Worm (Caenorhabditis elegans) whole organism, L3 larva: ENCODE measurements around the gene madf-5.

ENCODE experiments used
- R02D3.7 ChIP-seq: fragments of 150-350 bp; optimal IDR thresholded peaks from 2 replicates; lab custom pipeline; 2014; ENCODE audit warnings: missing biosample characterization, missing genetic modification characterization
- ZK546.5 ChIP-seq: sonication (generic microtip); optimal IDR thresholded peaks from 2 replicates; lab custom pipeline; 2017; ENCODE audit warnings: missing biosample characterization, missing genetic modification characterization
- ama-1 ChIP-seq: fragments of 150-350 bp; optimal IDR thresholded peaks from 2 replicates; lab custom pipeline; 2018
- ceh-16 ChIP-seq: sonication (generic microtip); optimal IDR thresholded peaks from 2 replicates; lab custom pipeline; 2017; ENCODE audit warnings: missing biosample characterization, missing genetic modification characterization
- ceh-28 ChIP-seq: fragments of 150-350 bp; optimal IDR thresholded peaks from 2 replicates; lab custom pipeline; 2014; ENCODE audit warnings: missing biosample characterization, missing genetic modification reagents, missing genetic modification characterization
- ceh-82 ChIP-seq: fragments of 150-350 bp; optimal IDR thresholded peaks from 2 replicates; lab custom pipeline; 2014; ENCODE audit warnings: missing biosample characterization, missing genetic modification characterization
- ceh-9 ChIP-seq: sonication (generic microtip); optimal IDR thresholded peaks from 2 replicates; lab custom pipeline; 2018; ENCODE audit warnings: missing biosample characterization, missing genetic modification characterization
- daf-12 ChIP-seq: fragments of 150-350 bp; optimal IDR thresholded peaks from 2 replicates; lab custom pipeline; 2014; ENCODE audit warnings: missing biosample characterization, missing genetic modification reagents, missing genetic modification characterization
- elt-1 ChIP-seq: fragments of 150-350 bp; optimal IDR thresholded peaks from 2 replicates; lab custom pipeline; 2014; ENCODE audit warnings: missing biosample characterization, missing genetic modification characterization
- elt-2 ChIP-seq: sonication (generic microtip); optimal IDR thresholded peaks from 2 replicates; lab custom pipeline; 2016; ENCODE audit warnings: missing genetic modification reagents, mild to moderate bottlenecking, missing genetic modification characterization, missing compliant biosample characterization
- elt-3 ChIP-seq, 3 experiments: fragments of 150-350 bp in 1 of 3; sonication (generic microtip) in 2 of 3; optimal IDR thresholded peaks; 2 replicates in 2 of 3; 4 replicates in 1 of 3; lab custom pipeline; 2014 to 2017; ENCODE audit warnings: missing biosample characterization in 3 of 3, missing genetic modification characterization in 3 of 3
- fkh-10 ChIP-seq: sonication (generic microtip); optimal IDR thresholded peaks from 2 replicates; lab custom pipeline; 2017; ENCODE audit warnings: missing biosample characterization, missing genetic modification reagents, missing genetic modification characterization
- fkh-2 ChIP-seq: fragments of 150-350 bp; optimal IDR thresholded peaks from 2 replicates; lab custom pipeline; 2014; ENCODE audit warnings: missing biosample characterization, missing genetic modification reagents, missing genetic modification characterization
- fos-1 ChIP-seq: fragments of 150-350 bp; optimal IDR thresholded peaks from 2 replicates; lab custom pipeline; 2014; ENCODE audit warnings: missing biosample characterization, missing genetic modification characterization
- jun-1 ChIP-seq: fragments of 150-350 bp; optimal IDR thresholded peaks from 2 replicates; lab custom pipeline; 2014; ENCODE audit warnings: missing biosample characterization, missing genetic modification reagents, missing genetic modification characterization
- lin-15B ChIP-seq: fragments of 150-350 bp; optimal IDR thresholded peaks from 2 replicates; lab custom pipeline; 2014; ENCODE audit warnings: missing biosample characterization, missing genetic modification characterization
- lin-39 ChIP-seq: fragments of 150-350 bp; optimal IDR thresholded peaks from 2 replicates; lab custom pipeline; 2018; ENCODE audit warnings: missing biosample characterization, missing genetic modification reagents, missing genetic modification characterization
- lsy-12 ChIP-seq: sonication (generic microtip); optimal IDR thresholded peaks from 2 replicates; lab custom pipeline; 2016; ENCODE audit warnings: mild to moderate bottlenecking, missing genetic modification characterization, missing compliant biosample characterization
- mdl-1 ChIP-seq: fragments of 150-350 bp; optimal IDR thresholded peaks from 2 replicates; lab custom pipeline; 2014; ENCODE audit warnings: missing biosample characterization, missing genetic modification characterization
- nfya-1 ChIP-seq: sonication (generic microtip); optimal IDR thresholded peaks from 2 replicates; lab custom pipeline; 2017; ENCODE audit warnings: missing genetic modification characterization, mild to moderate bottlenecking, missing compliant biosample characterization, antibody characterized with exemption, moderate library complexity; ENCODE audit not compliant: insufficient read depth
- nhr-11 ChIP-seq: fragments of 150-350 bp; optimal IDR thresholded peaks from 2 replicates; lab custom pipeline; 2014; ENCODE audit warnings: missing biosample characterization, missing genetic modification characterization
- nhr-12 ChIP-seq: fragments of 150-350 bp; optimal IDR thresholded peaks from 2 replicates; lab custom pipeline; 2014; ENCODE audit warnings: missing biosample characterization, missing genetic modification characterization
- nhr-23 ChIP-seq: fragments of 150-350 bp; optimal IDR thresholded peaks from 2 replicates; lab custom pipeline; 2014; ENCODE audit warnings: missing biosample characterization, missing genetic modification reagents, missing genetic modification characterization
- nhr-43 ChIP-seq: sonication (generic microtip); optimal IDR thresholded peaks from 2 replicates; lab custom pipeline; 2016; ENCODE audit warnings: mild to moderate bottlenecking, missing genetic modification characterization, missing compliant biosample characterization; ENCODE audit not compliant: poor library complexity, severe bottlenecking
- nhr-67 ChIP-seq: fragments of 150-350 bp; optimal IDR thresholded peaks from 2 replicates; lab custom pipeline; 2014; ENCODE audit warnings: missing biosample characterization, missing genetic modification characterization
- nhr-76 ChIP-seq: fragments of 150-350 bp; sonication (generic microtip); optimal IDR thresholded peaks from 5 replicates; lab custom pipeline; 2014; ENCODE audit warnings: missing biosample characterization, missing genetic modification characterization
- pha-4 ChIP-seq: fragments of 150-350 bp; optimal IDR thresholded peaks from 2 replicates; lab custom pipeline; 2014; ENCODE audit warnings: missing biosample characterization, missing genetic modification reagents, missing genetic modification characterization
- sea-2 ChIP-seq: fragments of 150-350 bp; sonication (generic microtip); optimal IDR thresholded peaks from 4 replicates; lab custom pipeline; 2014; ENCODE audit warnings: missing biosample characterization, missing genetic modification reagents, missing genetic modification characterization
- skn-1 ChIP-seq: fragments of 150-350 bp; optimal IDR thresholded peaks from 2 replicates; lab custom pipeline; 2014; ENCODE audit warnings: missing biosample characterization, missing genetic modification characterization
- snpc-4 ChIP-seq: fragments of 150-350 bp; optimal IDR thresholded peaks from 2 replicates; lab custom pipeline; 2014; ENCODE audit warnings: missing biosample characterization, missing genetic modification characterization
- tbx-2 ChIP-seq: sonication (generic microtip); optimal IDR thresholded peaks from 2 replicates; lab custom pipeline; 2016; ENCODE audit warnings: mild to moderate bottlenecking, missing genetic modification characterization, missing compliant biosample characterization
- zag-1 ChIP-seq: fragments of 150-350 bp; optimal IDR thresholded peaks from 2 replicates; lab custom pipeline; 2014; ENCODE audit warnings: missing biosample characterization, missing genetic modification characterization
- ztf-11 ChIP-seq: fragments of 150-350 bp; optimal IDR thresholded peaks from 2 replicates; lab custom pipeline; 2014; ENCODE audit warnings: missing biosample characterization, missing genetic modification characterization
- ztf-4 ChIP-seq: fragments of 150-350 bp; optimal IDR thresholded peaks from 2 replicates; lab custom pipeline; 2014; ENCODE audit warnings: missing biosample characterization, missing genetic modification characterization

Gene madf-5

ce11 chrII:14604261-14604660, 30.8 kb downstream of the madf-5 start:
- no peak for TF ChIP-seq fkh-2
- no peak for TF ChIP-seq elt-1 (tag; lab: Kevin White, UChicago)
- no peak for TF ChIP-seq sea-2
- no peak for TF ChIP-seq daf-12
- no peak for TF ChIP-seq pha-4 (tag; lab: Kevin White, UChicago)
- no peak for TF ChIP-seq nfya-1 (tag; lab: Kevin White, UChicago)
- no peak for TF ChIP-seq mdl-1
- TF ChIP-seq elt-3 (tag; optimal IDR thresholded peaks at IDR 0.05; lab: Kevin White, UChicago) = no peak
- no peak for TF ChIP-seq fkh-10 (GFP tag; lab: Kevin White, UChicago)

DNA sequence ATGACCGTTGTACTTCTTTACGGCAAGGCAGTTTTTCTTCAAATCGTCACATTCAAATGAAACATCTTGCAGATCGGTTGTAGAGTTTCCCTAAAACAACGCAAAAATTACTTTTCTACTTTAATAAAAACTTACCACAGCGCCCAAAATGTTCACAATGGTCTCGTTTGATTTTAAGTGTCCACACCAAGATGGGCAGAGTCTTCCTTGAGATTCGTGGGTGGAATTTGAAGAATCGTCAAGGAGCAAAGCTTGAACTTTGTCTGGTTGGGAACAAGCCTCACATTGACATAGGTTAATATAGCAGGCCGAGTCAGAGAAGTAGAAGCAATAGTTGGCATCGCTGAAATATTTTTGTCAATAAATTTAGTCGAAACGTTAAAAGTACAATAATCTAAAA, 31.6 kb downstream of the madf-5 start:
- no peak for TF ChIP-seq nhr-12 (tag; lab: Kevin White, UChicago)
- no peak for TF ChIP-seq ceh-28 (tag; lab: Kevin White, UChicago)
- TF ChIP-seq fkh-2 = no peak
- TF ChIP-seq lin-15B (tag; lab: Kevin White, UChicago) = no peak
- TF ChIP-seq nhr-76 (tag; lab: Kevin White, UChicago) = no peak
- no peak for TF ChIP-seq fkh-10 (GFP tag; lab: Kevin White, UChicago)
- TF ChIP-seq nhr-43 (tag; lab: Kevin White, UChicago) = no peak
- TF ChIP-seq fos-1 = no peak
- TF ChIP-seq nfya-1 (tag; lab: Kevin White, UChicago) = no peak
- peak; percentile 84 for TF ChIP-seq ama-1 (lab: Kevin White, UChicago)
- peak; percentile 4 for TF ChIP-seq lsy-12
- no peak for TF ChIP-seq ztf-11 (tag; lab: Kevin White, UChicago)
- peak; percentile 52 for TF ChIP-seq ztf-4 (tag; lab: Kevin White, UChicago)
- no peak for TF ChIP-seq zag-1 (tag; lab: Kevin White, UChicago)
- no peak for TF ChIP-seq jun-1
- TF ChIP-seq ceh-9 (tag; lab: Kevin White, UChicago) = no peak
- TF ChIP-seq ceh-82 (tag; lab: Kevin White, UChicago) = no peak
- TF ChIP-seq, all 47 proteins: peak for 3

ce11 chrII:14605479-14605878, 32.1 kb downstream of the madf-5 start, which contains the start of gene F19H8.2:
F19H8.2 (minus strand) TSS chrII:14605869.
- TF ChIP-seq elt-1 (tag; lab: Kevin White, UChicago) (peak; percentile 50), jun-1 (no peak), ama-1 (lab: Kevin White, UChicago) (peak; percentile 71), ZK546.5 (tag; lab: Kevin White, UChicago) (no peak), lin-15B (tag; lab: Kevin White, UChicago) (no peak), nhr-67 (tag; lab: Kevin White, UChicago) (no peak), lsy-12 (no peak), ztf-4 (tag; lab: Kevin White, UChicago) (no peak), fkh-10 (GFP tag; lab: Kevin White, UChicago) (no peak), nhr-23 (tag; lab: Kevin White, UChicago) (peak; percentile 18), nhr-12 (tag; lab: Kevin White, UChicago) (no peak), lin-39 (tag; lab: Kevin White, UChicago) (no peak), tbx-2 (tag; lab: Kevin White, UChicago) (no peak)

ce11 chrII:14606172-14606571, 32.8 kb downstream of the madf-5 start, which contains the start of gene arl-3:
arl-3 (plus strand) TSS chrII:14606472.
- TF ChIP-seq ceh-16 (no peak), skn-1 (tag; lab: Kevin White, UChicago) (peak; percentile 7)

DNA sequence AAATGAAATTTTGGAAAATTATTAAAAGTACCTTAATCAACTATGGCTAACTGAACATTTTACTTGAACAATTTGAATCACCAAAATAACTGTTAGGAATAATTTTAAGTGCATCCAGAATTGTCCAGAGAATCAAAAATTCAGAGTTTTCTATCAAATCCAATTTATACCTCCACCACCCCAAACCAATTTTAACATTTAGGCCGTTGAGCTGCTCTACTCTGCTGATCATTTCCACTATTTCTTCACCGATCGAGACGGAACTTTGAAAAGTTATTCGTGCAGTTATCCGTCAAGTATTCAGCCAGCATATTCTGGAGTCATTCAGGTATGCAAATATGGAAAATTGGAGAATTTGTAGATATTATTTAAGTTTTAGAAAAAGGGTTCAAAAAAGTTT, 35.1 kb downstream of the madf-5 start:
- TF ChIP-seq fkh-2 (no peak), nfya-1 (tag; lab: Kevin White, UChicago) (no peak), elt-2 (tag; lab: Kevin White, UChicago) (no peak), nhr-76 (tag; lab: Kevin White, UChicago) (no peak), ztf-4 (tag; lab: Kevin White, UChicago) (peak; percentile 71), R02D3.7 (tag; lab: Kevin White, UChicago) (no peak), lin-15B (tag; lab: Kevin White, UChicago) (no peak), snpc-4 (tag; lab: Kevin White, UChicago) (no peak), nhr-11 (no peak), ama-1 (lab: Kevin White, UChicago) (peak; percentile 92), jun-1 (no peak)
- TF ChIP-seq, all 47 proteins: peak for 2
